Fruit fly (Drosophila melanogaster): ENCODE results near the gene Sfp96F.

The Sfp96F gene

dm6 chr3R:25879324-25879766 is 49.3 kb upstream of the Sfp96F start (continued):
- TF ChIP-seq nerfin-1 (tag; optimal IDR thresholded peaks at IDR 0.05), result peak; percentile 72
- peak; percentile 85 for TF ChIP-seq gem (tag; optimal IDR thresholded peaks at IDR 0.05)
- peak; percentile 96 for TF ChIP-seq Ets65A (GFP tag)
- TF ChIP-seq CG9797 (GFP tag; optimal IDR thresholded peaks at IDR 0.05), result no peak
- peak; percentile 86 for TF ChIP-seq CG17829 (tag; optimal IDR thresholded peaks at IDR 0.05)
- TF ChIP-seq wdn (GFP tag; IDR thresholded peaks at IDR 0.05), result no peak
- no peak for TF ChIP-seq hth (optimal IDR thresholded peaks at IDR 0.05)
- TF ChIP-seq CG15479 (GFP tag; optimal IDR thresholded peaks at IDR 0.05), result no peak
- peak; percentile 57 for TF ChIP-seq Nf-YB (GFP tag; optimal IDR thresholded peaks at IDR 0.05)
- peak; percentile 56; the same call in 1 of the 3 replicates for TF ChIP-seq gce (GFP tag; IDR thresholded peaks at IDR 0.05)
- TF ChIP-seq nom (GFP tag; optimal IDR thresholded peaks at IDR 0.05), result no peak
- peak; percentile 65 for TF ChIP-seq CG12104 (GFP tag; optimal IDR thresholded peaks at IDR 0.05)
- TF ChIP-seq CG4282 (GFP tag; optimal IDR thresholded peaks at IDR 0.05), result no peak
- peak; percentile 47 for TF ChIP-seq cwo (GFP tag; optimal IDR thresholded peaks at IDR 0.05)
- no peak for TF ChIP-seq kni (GFP tag; optimal IDR thresholded peaks at IDR 0.05)
- peak; percentile 56 for TF ChIP-seq pb (GFP tag; optimal IDR thresholded peaks at IDR 0.05)
- peak; percentile 31 for TF ChIP-seq CG12744 (GFP tag; optimal IDR thresholded peaks at IDR 0.05)
- TF ChIP-seq Aef1 (GFP tag; IDR thresholded peaks at IDR 0.05), result no peak; the same call in 1 of the 3 replicates
- no peak for TF ChIP-seq sc (optimal IDR thresholded peaks at IDR 0.05)
- TF ChIP-seq sc (GFP tag; optimal IDR thresholded peaks at IDR 0.05), result peak; percentile 69
- TF ChIP-seq chif (GFP tag; optimal IDR thresholded peaks at IDR 0.05), result peak; percentile 48 to 77
- TF ChIP-seq CG9727 (GFP tag; optimal IDR thresholded peaks at IDR 0.05), result peak; percentile 71
- TF ChIP-seq psq (GFP tag; optimal IDR thresholded peaks at IDR 0.05), result no peak
- TF ChIP-seq H15 (GFP tag; IDR thresholded peaks at IDR 0.05), result no peak; the same call in 2 of the 3 replicates
- peak; percentile 77 for TF ChIP-seq CG9437 (GFP tag; optimal IDR thresholded peaks at IDR 0.05)
- TF ChIP-seq ERR (GFP tag; optimal IDR thresholded peaks at IDR 0.05), result peak; percentile 6
- TF ChIP-seq CG43689 (GFP tag; IDR thresholded peaks at IDR 0.05), result no peak
- TF ChIP-seq Med (GFP tag), result peak; percentile 96
- peak; percentile 52 for TF ChIP-seq CTCF (GFP tag; optimal IDR thresholded peaks at IDR 0.05)
- no peak; the same call in 2 of the 3 replicates for TF ChIP-seq CG6175 (GFP tag; IDR thresholded peaks at IDR 0.05)
- no peak; the same call in 1 of the 2 replicates for TF ChIP-seq Adf1 (GFP tag; IDR thresholded peaks at IDR 0.05)
- TF ChIP-seq stwl (tag; optimal IDR thresholded peaks at IDR 0.05), result peak; percentile 8
- peak; percentile 15 for TF ChIP-seq TFAM (GFP tag; optimal IDR thresholded peaks at IDR 0.05)
- peak; percentile 61 for TF ChIP-seq Pdp1 (GFP tag; optimal IDR thresholded peaks at IDR 0.05)
- peak; percentile 55 for TF ChIP-seq sqz (GFP tag; optimal IDR thresholded peaks at IDR 0.05)
- TF ChIP-seq CG33213 (GFP tag; optimal IDR thresholded peaks at IDR 0.05), result peak; percentile 40
- TF ChIP-seq CG4424 (GFP tag; optimal IDR thresholded peaks at IDR 0.05), result peak; percentile 80
- TF ChIP-seq Usf (GFP tag; optimal IDR thresholded peaks at IDR 0.05), result peak; percentile 31
- peak; percentile 58 for TF ChIP-seq CG5953 (GFP tag; IDR thresholded peaks at IDR 0.05)
- no peak for TF ChIP-seq CG7745 (tag; optimal IDR thresholded peaks at IDR 0.05)
- TF ChIP-seq NK7.1 (GFP tag; optimal IDR thresholded peaks at IDR 0.05), result peak; percentile 60
- no peak; the same call in none of the 2 replicates for TF ChIP-seq CG9932 (GFP tag; IDR thresholded peaks at IDR 0.05)
- no peak; the same call in 1 of the 3 replicates for TF ChIP-seq so (GFP tag; IDR thresholded peaks at IDR 0.05)
- TF ChIP-seq CG11695 (GFP tag; IDR thresholded peaks at IDR 0.05), result peak; percentile 61; the same call in 2 of the 3 replicates
- TF ChIP-seq CG17912 (GFP tag; optimal IDR thresholded peaks at IDR 0.05), result no peak
- no peak; the same call in 1 of the 2 replicates for TF ChIP-seq chm (GFP tag; IDR thresholded peaks at IDR 0.05)
- TF ChIP-seq Fer1 (GFP tag; optimal IDR thresholded peaks at IDR 0.05), result peak; percentile 36
- TF ChIP-seq CG4707 (GFP tag; optimal IDR thresholded peaks at IDR 0.05), result peak; percentile 61
- TF ChIP-seq CG6765 (GFP tag; optimal IDR thresholded peaks at IDR 0.05), result peak; percentile 35
- no peak for TF ChIP-seq yki (optimal IDR thresholded peaks at IDR 0.05)
- TF ChIP-seq CG8478 (optimal IDR thresholded peaks at IDR 0.05), result no peak
- peak; percentile 82 for TF ChIP-seq Abd-B (GFP tag; optimal IDR thresholded peaks at IDR 0.05)
- TF ChIP-seq dysf (GFP tag; IDR thresholded peaks at IDR 0.05), result peak; percentile 90; the same call in 2 of the 3 replicates

Data from whole organism, embryonic.